Comparison of ENCODE assay signal across 1 fruit fly cellular context in the genomic region with DNA sequence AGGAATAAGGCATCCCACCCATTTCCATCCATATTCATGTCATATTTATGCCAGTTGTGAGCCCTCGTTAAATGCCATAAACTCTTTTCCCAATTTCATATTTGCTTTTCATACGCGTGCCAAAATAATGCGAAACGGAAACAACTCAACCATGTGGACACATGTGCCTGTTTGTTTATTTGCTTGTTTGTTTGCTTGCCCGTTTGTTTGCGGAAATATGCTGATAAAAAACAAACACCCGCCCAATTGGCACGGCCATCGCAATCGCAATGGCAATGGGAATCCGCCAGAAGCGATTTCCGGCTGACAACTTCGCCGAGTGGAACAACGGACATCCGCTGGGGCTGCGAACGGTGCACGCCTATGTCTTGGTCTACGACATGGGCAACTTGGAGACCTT.
TF ChIP-seq lines count a peak whose summit lies in the region.

No protein-coding gene starts in this region.

TF ChIP-seq in whole organism, embryonic, 481 proteins besides CTCF, POLR2A, EP300 and RAD21 (continued from another document):
- TF ChIP-seq CG18599 (GFP tag; optimal IDR thresholded peaks at IDR 0.05; lab: Kevin White, UChicago) (peak; percentile 41), CG15479 (GFP tag; optimal IDR thresholded peaks at IDR 0.05; lab: Kevin White, UChicago) (no peak), CG33213 (GFP tag; optimal IDR thresholded peaks at IDR 0.05; lab: Kevin White, UChicago) (no peak), CG4854 (GFP tag; optimal IDR thresholded peaks at IDR 0.05; lab: Kevin White, UChicago) (no peak), Dbx (GFP tag; IDR thresholded peaks at IDR 0.05; lab: Robert Waterston, UW) (peak; percentile 37; the same call in 1 of the 3 replicates), CG11247 (GFP tag; IDR thresholded peaks at IDR 0.05; lab: Robert Waterston, UW) (0 out of 2 replicates have a peak, but pooled peaks have one; percentile 26), danr (GFP tag; IDR thresholded peaks at IDR 0.05; lab: Robert Waterston, UW) (no peak), tin (GFP tag; optimal IDR thresholded peaks at IDR 0.05; lab: Kevin White, UChicago) (no peak), Atf6 (GFP tag; IDR thresholded peaks at IDR 0.05; lab: Robert Waterston, UW) (peak; percentile 44; the same call in 1 of the 2 replicates), Dad (GFP tag; optimal IDR thresholded peaks at IDR 0.05; lab: Kevin White, UChicago) (no peak), caup (GFP tag; optimal IDR thresholded peaks at IDR 0.05; lab: Kevin White, UChicago; ENCODE audit: severe bottlenecking) (no peak), inv (GFP tag; IDR thresholded peaks at IDR 0.05; lab: Robert Waterston, UW; ENCODE audit: partially characterized antibody) (no peak), HHEX (GFP tag; optimal IDR thresholded peaks at IDR 0.05; lab: Kevin White, UChicago) (no peak), CG7556 (GFP tag; optimal IDR thresholded peaks at IDR 0.05; lab: Kevin White, UChicago) (no peak), zen2 (GFP tag; IDR thresholded peaks at IDR 0.05; lab: Robert Waterston, UW; ENCODE audit: partially characterized antibody) (no peak), CG10209 (GFP tag; optimal IDR thresholded peaks at IDR 0.05; lab: Kevin White, UChicago) (no peak), CG3281 (GFP tag; optimal IDR thresholded peaks at IDR 0.05; lab: Kevin White, UChicago) (peak; percentile 16), CG15514 (GFP tag; optimal IDR thresholded peaks at IDR 0.05; lab: Kevin White, UChicago) (peak; percentile 5), CG4707 (GFP tag; optimal IDR thresholded peaks at IDR 0.05; lab: Kevin White, UChicago) (no peak), pho (GFP tag; optimal IDR thresholded peaks at IDR 0.05; lab: Kevin White, UChicago) (no peak), CG4360 (GFP tag; IDR thresholded peaks at IDR 0.05; lab: Robert Waterston, UW) (no peak), gcm2 (GFP tag; optimal IDR thresholded peaks at IDR 0.05; lab: Kevin White, UChicago) (no peak), wek (GFP tag; optimal IDR thresholded peaks at IDR 0.05; lab: Kevin White, UChicago) (no peak), trh (GFP tag; optimal IDR thresholded peaks at IDR 0.05; lab: Kevin White, UChicago) (no peak), ci (GFP tag; IDR thresholded peaks at IDR 0.05; lab: Robert Waterston, UW) (no peak), CG7839 (tag; optimal IDR thresholded peaks at IDR 0.05; lab: Kevin White, UChicago) (no peak), CG6813 (GFP tag; optimal IDR thresholded peaks at IDR 0.05; lab: Kevin White, UChicago) (peak; percentile 12), CG12942 (GFP tag; optimal IDR thresholded peaks at IDR 0.05; lab: Kevin White, UChicago) (no peak)
